Fruit fly (Drosophila melanogaster): ENCODE results near the gene Osi11.

The Osi11 gene

DNA sequence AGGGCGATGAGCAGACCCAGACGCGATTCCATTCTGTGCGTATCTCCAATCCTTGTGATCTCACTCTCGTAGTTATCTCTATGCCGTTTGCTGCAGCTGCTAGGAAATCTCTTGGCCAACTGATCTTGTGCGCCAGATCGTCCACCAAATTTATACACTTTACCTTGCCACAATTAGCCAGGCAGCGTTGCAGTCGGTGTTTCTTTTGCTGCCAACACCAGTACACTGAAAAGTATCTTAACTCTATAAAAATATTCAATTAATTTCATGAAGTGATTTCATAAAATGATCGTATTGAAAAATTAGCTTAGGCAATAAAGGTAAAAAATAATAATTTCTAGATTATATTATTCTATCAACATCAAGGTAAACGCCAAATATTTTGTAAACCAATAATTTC lies at the start of gene Osi11:
Gene Osi11, minus strand, starts transcription at position 101 of the 400 bp plus-strand sequence.
- TF ChIP-seq noc (tag; optimal IDR thresholded peaks at IDR 0.05): no peak

DNA sequence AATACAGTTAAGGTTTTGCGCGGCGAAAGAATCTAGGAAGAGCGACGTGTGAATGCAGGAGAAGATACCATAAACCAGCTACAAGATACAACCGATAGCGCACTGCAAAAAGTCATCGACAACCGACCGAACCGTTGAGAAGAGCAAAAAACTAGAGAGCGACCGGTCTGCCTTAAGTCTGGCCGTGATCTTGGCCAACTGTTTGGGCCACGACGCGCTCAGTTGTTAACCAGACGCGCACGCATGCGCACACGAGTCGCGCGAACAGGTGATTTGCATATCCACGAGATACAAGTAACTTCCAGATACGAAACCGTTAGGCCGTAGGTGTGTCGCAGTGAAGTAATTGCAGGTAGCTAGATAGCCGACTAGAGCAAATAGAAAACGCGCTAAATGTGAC lies 46.5 kb upstream of the Osi11 start:
- no peak for TF ChIP-seq noc (tag; optimal IDR thresholded peaks at IDR 0.05)

DNA sequence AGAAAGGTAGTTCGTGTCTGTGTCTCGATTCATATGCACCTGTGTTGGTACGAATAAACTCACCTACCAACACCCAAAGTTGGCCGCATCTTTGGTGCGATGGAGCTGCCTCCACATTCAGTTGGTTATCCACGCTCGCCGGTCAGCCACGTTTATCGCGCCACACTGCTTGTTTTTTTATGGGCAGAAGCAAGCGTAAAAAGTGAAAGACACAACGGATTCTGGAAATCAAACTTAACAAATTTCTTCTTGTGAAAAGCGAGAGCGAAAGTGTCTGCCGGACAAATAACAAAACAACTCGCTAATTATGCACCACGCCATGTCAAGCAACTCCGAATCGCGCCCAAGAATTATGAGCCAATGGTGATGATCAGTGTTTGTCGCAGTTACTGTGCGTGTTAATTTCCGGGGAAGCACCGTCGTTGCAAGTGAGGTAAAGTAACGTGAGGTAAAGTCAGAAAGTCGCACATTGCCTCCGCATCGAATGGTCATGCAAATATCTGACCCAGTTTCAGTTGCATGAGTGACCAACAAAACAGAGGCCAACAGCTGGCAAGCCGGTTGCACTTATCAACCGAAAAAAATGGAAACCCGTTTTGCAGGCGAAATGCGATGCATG lies 43.2 kb upstream of the Osi11 start, which contains the start of gene Osi17:
Gene Osi17, plus strand, starts transcription at position 132 of the 619 bp plus-strand sequence.
- no peak for TF ChIP-seq noc (tag; optimal IDR thresholded peaks at IDR 0.05)

DNA sequence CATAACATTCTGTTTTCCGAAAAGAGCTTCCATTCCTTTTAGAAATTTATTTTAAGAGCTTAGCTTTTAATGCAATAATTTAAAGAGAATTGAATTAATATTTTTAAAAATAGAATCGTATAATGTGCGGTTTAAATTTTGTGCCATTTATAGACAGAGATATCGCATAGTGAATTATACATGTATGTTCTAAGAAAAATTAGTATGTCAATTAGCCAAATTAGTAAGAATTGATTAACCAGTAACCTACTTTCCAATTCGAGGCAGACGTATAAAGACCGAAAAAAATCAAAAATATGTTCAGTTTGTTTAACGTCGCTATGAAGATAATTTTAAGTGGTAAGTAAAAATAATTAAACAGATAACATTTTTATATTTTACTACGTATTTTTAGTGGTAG lies 41.1 kb upstream of the Osi11 start, which contains the start of gene CG31560:
Gene CG31560, plus strand, starts transcription at position 301 of the 400 bp plus-strand sequence.
- TF ChIP-seq noc (tag; optimal IDR thresholded peaks at IDR 0.05): no peak

DNA sequence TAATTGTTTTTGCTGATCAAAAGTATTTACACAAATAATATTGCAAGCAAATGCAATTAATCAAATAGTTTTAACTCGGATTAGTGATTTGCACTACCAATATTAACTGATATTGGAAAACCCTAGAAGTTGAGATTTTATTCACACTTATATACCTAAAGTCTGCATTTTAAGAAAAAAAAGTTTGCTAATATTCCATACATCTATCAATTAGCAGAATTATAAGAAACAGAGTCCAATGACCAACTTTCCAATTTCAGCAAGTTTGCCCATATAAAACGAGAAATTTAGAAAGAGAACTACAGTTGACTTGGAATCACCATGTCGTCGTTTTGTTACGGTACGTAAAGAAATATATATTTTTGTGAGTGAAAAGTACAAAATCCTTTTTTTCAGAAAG lies 38.0 kb upstream of the Osi11 start, which contains the start of gene CG46026:
Gene CG46026, plus strand, starts transcription at position 301 of the 400 bp plus-strand sequence.
- TF ChIP-seq noc (tag; optimal IDR thresholded peaks at IDR 0.05): no peak

DNA sequence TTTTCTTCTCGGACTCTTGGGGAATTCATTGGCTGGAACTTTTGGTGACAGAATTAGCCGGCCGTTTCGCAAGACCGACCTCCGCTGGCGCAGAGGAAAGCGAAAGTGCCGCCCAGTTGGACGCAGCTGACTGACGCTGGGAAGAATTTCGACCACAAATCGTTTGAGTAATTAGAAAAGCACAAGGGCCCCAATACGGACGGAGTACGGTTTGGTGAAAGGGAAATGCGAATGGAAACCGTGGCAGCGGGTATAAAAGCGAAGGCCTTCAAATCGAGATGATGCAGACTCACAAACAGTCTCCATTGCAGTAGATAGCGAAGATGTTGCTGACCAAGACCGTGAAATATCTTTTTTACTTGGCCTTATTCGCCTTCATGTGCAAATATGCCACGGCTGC lies 36.4 kb upstream of the Osi11 start, which contains the start of gene Osi16:
Gene Osi16, plus strand, starts transcription at position 301 of the 400 bp plus-strand sequence.
- TF ChIP-seq noc (tag; optimal IDR thresholded peaks at IDR 0.05): no peak

DNA sequence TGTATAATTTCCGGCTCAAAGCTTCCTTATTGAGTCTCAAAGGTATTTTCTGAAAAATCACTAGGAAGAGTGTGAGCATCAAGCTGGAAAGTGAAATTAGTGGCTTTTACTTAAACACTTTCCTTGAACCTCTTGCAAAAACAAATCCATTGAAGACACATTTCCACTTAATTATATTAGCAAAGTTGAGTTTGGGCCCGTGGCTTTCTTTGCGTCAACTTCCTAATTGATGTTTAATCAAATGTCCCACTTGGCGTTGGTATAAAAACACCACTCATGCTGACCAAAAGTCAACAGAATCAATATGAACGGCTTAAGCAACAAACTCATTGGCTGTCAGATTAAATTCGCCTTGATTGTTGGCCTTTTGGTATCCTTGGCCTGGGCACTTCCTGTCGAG lies 35.2 kb upstream of the Osi11 start, which contains the start of gene CG46396:
Gene CG46396, plus strand, starts transcription at position 301 of the 400 bp plus-strand sequence.
- TF ChIP-seq noc (tag; optimal IDR thresholded peaks at IDR 0.05): no peak

DNA sequence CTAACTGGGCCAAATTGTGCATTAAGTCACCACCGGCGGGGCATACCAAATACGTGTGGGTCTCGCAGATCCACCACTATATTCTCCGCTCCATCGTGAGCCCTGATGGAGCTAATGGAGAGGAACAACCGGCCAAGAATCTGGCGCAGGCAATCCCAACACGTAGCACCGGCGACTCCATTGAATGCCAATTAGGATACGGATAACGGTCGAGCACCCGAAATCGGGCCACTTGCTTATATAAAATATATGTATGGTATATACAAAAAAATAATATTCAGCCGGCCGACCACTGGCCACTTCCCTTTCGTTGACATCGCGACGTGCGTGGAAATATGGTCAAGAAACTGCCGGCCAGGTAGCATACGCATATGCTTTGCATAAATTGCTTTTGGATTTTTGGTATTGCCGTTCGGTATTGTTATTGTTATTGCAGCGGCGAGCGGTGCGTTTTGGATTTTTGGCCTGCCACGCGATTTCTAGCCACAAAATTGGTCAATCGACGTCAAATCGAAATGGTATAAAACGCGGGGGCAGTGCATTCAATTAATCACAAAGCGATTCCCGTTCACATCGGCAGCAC lies 32.8 kb upstream of the Osi11 start, which contains the start of gene Osi15:
Gene Osi15, plus strand, starts transcription at position 548 of the 583 bp plus-strand sequence.
- TF ChIP-seq noc (tag; optimal IDR thresholded peaks at IDR 0.05): no peak

DNA sequence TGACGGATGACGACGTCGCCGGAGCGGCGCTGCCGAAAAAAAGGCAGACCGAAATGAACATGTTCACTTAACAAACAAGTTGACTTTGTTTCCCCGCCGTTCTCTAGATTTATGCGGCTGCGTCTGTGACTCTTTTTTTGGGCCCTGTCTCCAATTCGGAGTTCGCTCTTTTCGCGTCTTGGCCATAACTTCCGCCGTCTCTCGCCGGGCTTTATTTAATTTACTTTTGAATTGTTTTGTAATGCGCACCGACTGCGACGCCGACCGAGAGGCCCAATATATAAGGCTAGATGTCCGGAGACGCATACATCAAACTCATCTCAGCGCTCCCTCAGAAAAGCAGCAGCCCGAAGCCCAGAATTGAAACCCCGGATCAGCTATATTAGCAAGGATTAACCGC lies 30.3 kb upstream of the Osi11 start, which contains the start of gene Osi14:
Gene Osi14, plus strand, starts transcription at position 301 of the 400 bp plus-strand sequence.
- no peak for TF ChIP-seq noc (tag; optimal IDR thresholded peaks at IDR 0.05)

DNA sequence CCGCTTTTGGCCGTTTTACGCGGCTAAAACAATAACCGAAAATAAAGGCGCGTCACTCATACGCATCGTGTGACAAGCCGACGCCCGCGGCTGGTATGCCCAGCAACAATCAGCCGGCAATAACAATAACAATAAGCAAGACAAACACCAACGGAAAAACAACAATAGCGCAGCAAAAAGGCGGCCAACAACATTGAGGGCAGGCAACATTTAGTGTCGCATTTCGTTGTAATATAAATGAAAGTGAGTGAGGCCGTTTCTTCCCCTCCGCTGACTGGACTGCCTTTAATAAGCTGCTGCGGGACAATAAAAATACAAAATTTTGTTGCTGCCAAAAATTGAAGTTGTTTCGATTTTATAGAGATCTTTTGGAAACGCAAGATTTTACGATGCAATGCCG lies 28.6 kb upstream of the Osi11 start:
- no peak for TF ChIP-seq noc (tag; optimal IDR thresholded peaks at IDR 0.05)

DNA sequence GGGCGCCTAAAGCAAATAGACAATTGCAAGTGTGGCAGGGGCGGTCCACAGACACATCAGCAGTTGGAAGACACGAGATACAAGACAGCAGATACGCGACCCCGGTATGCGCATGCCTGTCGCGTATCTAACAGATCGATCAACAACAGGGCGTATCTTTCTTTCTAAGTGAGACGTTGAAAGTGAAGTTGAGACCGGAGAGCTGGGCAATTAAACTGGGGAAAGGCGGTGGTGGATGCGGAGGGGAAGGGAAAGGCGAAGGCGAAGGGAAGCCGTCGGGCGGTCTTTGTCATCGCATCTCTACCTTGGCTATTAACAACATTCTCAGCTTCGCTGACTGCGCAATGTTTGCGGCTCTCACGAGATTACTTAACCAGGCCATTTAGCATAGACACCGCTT lies 25.5 kb upstream of the Osi11 start:
- TF ChIP-seq noc (tag; optimal IDR thresholded peaks at IDR 0.05): no peak

DNA sequence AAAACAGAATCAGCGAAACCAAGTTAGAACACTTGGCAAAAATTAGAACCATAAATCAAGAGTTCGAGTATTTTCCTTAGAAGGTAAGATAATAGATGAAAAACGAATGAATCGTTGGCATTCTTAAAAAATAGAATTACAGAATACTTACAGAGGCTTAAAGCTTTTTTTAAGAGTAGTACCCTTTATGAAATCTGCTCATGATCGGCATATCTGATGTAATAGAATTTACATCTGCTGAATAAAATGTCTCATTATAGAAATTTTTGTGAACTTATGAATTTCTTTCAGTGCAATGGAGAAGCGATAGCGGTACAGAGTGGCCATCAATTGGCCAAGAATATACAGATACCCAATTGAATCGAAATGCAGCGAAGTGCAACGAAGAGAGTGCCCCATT lies 22.9 kb upstream of the Osi11 start, which contains the start of gene Osi13:
Gene Osi13, plus strand, starts transcription at position 301 of the 400 bp plus-strand sequence.
- TF ChIP-seq noc (tag; optimal IDR thresholded peaks at IDR 0.05): no peak

DNA sequence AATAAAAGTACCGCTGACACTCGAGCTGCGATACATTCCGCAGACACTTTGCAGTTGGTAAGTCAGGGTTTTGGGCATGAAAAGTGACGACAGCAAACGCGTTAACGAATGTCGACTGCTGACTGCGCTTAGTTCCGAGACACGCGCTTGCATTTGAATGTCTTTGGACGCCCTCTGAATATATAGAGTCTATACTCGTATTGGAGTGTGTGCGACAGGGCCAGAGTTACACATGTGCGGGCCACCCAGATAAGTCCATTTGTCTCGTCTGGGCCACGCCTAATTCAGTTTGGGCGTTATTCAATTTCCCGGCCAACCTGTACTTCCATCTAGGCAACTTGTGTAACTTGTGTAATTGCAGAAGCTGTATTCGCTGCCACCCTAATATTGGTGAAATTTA lies 21.7 kb upstream of the Osi11 start:
- TF ChIP-seq noc (tag; optimal IDR thresholded peaks at IDR 0.05): no peak

DNA sequence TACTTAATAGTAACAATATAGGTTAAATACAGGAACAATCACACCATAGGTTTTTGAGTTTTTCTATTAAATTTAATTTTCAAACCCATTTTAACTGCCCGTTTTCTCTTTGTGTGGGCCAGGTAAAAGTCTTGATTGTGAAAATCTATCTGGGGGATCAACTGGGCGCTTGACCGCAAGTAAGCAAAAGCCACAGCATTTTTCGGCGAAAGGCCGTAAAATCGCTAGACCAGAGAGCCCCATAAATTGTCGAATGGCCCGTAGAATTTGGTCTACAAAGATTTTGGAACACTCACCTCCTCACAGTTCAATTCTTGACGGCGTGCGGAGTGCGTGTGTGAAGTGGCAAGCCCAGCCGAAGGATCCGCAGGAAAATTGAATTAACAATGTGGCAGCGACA lies 18.9 kb upstream of the Osi11 start, which contains the start of gene CG15594:
Gene CG15594, plus strand, starts transcription at position 301 of the 400 bp plus-strand sequence.
- TF ChIP-seq noc (tag; optimal IDR thresholded peaks at IDR 0.05): no peak

DNA sequence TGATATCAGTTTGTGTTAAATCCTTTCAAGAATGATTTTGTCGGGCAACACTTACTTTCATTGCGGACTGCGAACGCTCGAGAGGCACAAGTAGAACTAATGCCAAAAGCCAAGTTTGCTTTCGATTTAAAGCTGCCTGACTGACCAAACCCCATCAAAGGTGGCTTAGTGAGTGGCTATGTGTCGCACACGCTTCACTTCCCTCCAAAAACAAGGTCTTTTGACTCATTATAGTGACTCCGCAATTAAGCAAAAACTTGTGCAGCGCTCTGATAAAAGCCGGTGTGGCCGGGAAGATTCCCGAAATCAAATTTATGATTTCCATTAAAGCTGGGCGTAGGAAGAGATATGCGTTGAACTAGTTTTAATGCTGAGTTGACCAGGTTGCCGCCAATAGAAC lies 16.5 kb upstream of the Osi11 start, which contains the start of gene CG15597:
Gene CG15597, minus strand, starts transcription at position 101 of the 400 bp plus-strand sequence.
- TF ChIP-seq noc (tag; optimal IDR thresholded peaks at IDR 0.05): no peak

DNA sequence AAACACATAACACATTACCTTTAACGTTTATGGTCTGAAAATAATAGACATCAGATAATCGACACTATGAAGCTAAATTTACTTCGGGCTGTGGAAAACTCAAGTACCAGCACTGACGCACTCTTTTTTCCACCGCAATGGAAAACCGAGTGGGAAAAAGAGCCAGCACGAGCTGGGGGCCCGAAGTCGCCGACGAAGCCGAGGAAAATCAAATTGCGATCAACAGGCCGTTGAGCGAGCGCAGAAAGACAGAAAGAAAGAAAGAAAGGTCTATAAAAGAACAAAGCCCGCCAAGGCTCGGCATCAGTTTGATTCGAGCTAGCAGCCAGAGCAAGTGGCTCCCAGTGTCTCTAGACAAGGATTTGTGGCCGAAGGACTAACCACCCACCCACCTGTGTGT lies 9.7 kb upstream of the Osi11 start, which contains the start of gene Osi12:
Gene Osi12, plus strand, starts transcription at position 301 of the 400 bp plus-strand sequence.
- no peak for TF ChIP-seq noc (tag; optimal IDR thresholded peaks at IDR 0.05)

DNA sequence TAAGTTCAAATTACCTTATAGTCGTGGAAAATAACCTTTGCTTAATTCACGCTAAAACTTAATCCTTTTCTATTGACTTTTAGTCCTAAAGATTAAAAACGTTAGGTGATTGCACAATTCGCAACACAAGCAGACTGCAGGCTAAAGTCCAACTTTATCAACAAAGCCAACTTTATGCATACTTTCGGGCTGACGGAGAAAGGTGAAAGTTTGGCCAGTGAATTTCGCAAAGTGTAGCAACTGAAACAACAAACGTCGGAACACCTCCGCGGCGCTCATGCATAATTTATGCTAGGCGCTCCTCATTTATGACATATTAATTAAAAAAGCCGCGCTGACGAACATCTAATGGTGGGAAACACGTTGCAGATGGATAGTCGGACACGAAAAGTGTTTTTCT lies 1.4 kb upstream of the Osi11 start:
- TF ChIP-seq noc (tag; optimal IDR thresholded peaks at IDR 0.05): no peak
